Fruit fly (Drosophila melanogaster) S2 (cell line): Measurements from ENCODE around the gene CG11885.

Source experiments
- CG8478 ChIP-seq: fragments of >200 bp; optimal IDR thresholded peaks from 2 replicates; lab custom pipeline; 2018
- CTCF ChIP-seq, 2 experiments: fragments of >200 bp; optimal IDR thresholded peaks; 2 replicates each; lab custom pipeline; 2018

CG11885 gene

dm6 chr2L:419620-420184 lies 1.5 kb downstream of the CG11885 start, which contains the start of the genes CG13690 and RpLP1:
Gene CG13690 (minus strand): TSS chr2L:419652.
Gene RpLP1 (plus strand): TSS chr2L:419952.
- TF ChIP-seq CG8478 (no peak), CTCF (optimal IDR thresholded peaks at IDR 0.05; lab: Kevin White, UChicago) (peak in 1 of 2 experiments; percentile 9)

dm6 chr2L:414593-415399 lies 6.5 kb downstream of the CG11885 start, which contains the start of the genes AP-2alpha and ebi:
Gene AP-2alpha (minus strand): TSS chr2L:414777.
Gene ebi (plus strand): TSS chr2L:415067.
- TF ChIP-seq CG8478 (no peak), CTCF (optimal IDR thresholded peaks at IDR 0.05; lab: Kevin White, UChicago) (peak; percentile 89)

dm6 chr2L:413894-414293 lies 7.4 kb downstream of the CG11885 start:
- TF ChIP-seq CG8478, result no peak
- no peak for TF ChIP-seq CTCF (optimal IDR thresholded peaks at IDR 0.05; lab: Kevin White, UChicago)

dm6 chr2L:412931-413330 lies 8.3 kb downstream of the CG11885 start:
- no peak for TF ChIP-seq CG8478
- TF ChIP-seq CTCF (optimal IDR thresholded peaks at IDR 0.05; lab: Kevin White, UChicago), result no peak

dm6 chr2L:403627-404575 lies 17.3 kb downstream of the CG11885 start, which contains the start of gene Polr1B:
Gene Polr1B (plus strand): TSS chr2L:404285.
- TF ChIP-seq CTCF (optimal IDR thresholded peaks at IDR 0.05; lab: Kevin White, UChicago) (peak; percentile 77 to 85), CG8478 (no peak)

dm6 chr2L:402098-402497 lies 19.2 kb downstream of the CG11885 start, which contains the start of gene CG4213:
Gene CG4213 (minus strand): TSS chr2L:402198.
- no peak for TF ChIP-seq CG8478
- TF ChIP-seq CTCF (optimal IDR thresholded peaks at IDR 0.05; lab: Kevin White, UChicago), result no peak

- peak; percentile 83 to 86 for TF ChIP-seq CTCF (optimal IDR thresholded peaks at IDR 0.05; lab: Kevin White, UChicago)
- no peak for TF ChIP-seq CG8478
These were observed 25.7 kb downstream of the CG11885 start for dm6 chr2L:395366-396117.

- TF ChIP-seq CG8478, result no peak
- TF ChIP-seq CTCF (optimal IDR thresholded peaks at IDR 0.05; lab: Kevin White, UChicago), result no peak
These were observed 28.7 kb downstream of the CG11885 start for dm6 chr2L:392529-392928.

- TF ChIP-seq CTCF (optimal IDR thresholded peaks at IDR 0.05; lab: Kevin White, UChicago), result no peak
- no peak for TF ChIP-seq CG8478
These were observed 30.7 kb downstream of the CG11885 start for dm6 chr2L:390509-390908.

dm6 chr2L:382807-383206 lies 38.4 kb downstream of the CG11885 start:
- TF ChIP-seq CG8478 (no peak), CTCF (optimal IDR thresholded peaks at IDR 0.05; lab: Kevin White, UChicago) (no peak)

dm6 chr2L:378815-379440 lies 42.3 kb downstream of the CG11885 start:
- TF ChIP-seq CTCF (optimal IDR thresholded peaks at IDR 0.05; lab: Kevin White, UChicago), result no peak
- TF ChIP-seq CG8478, result no peak

- TF ChIP-seq CG8478 (no peak), CTCF (optimal IDR thresholded peaks at IDR 0.05; lab: Kevin White, UChicago) (no peak)
These were observed 43.4 kb downstream of the CG11885 start, which contains the start of gene al for dm6 chr2L:377780-378222. Gene al (plus strand): TSS chr2L:378112.

- TF ChIP-seq CTCF (optimal IDR thresholded peaks at IDR 0.05; lab: Kevin White, UChicago), result no peak
- no peak for TF ChIP-seq CG8478
These were observed 49.5 kb downstream of the CG11885 start for dm6 chr2L:371747-372146.
